Worm (Caenorhabditis elegans): ENCODE measurements around the gene T10F2.2.

T10F2.2 gene

ce11 chrIII:5138940-5139533, 26.1 kb downstream of the T10F2.2 start:
- no peak for TF ChIP-seq hlh-1 (tag; optimal IDR thresholded peaks at IDR 0.05)
- TF ChIP-seq ces-1 (GFP tag; optimal IDR thresholded peaks at IDR 0.05): peak; percentile 89
- TF ChIP-seq nhr-2 (tag; optimal IDR thresholded peaks at IDR 0.05): peak; percentile 52
- TF ChIP-seq pha-4 (tag; optimal IDR thresholded peaks at IDR 0.05): no peak
- no peak for TF ChIP-seq M03D4.4 (tag; optimal IDR thresholded peaks at IDR 0.05)
- TF ChIP-seq nhr-76 (tag; optimal IDR thresholded peaks at IDR 0.05): no peak

ce11 chrIII:5137685-5138084, 27.4 kb downstream of the T10F2.2 start:
- TF ChIP-seq cnd-1 (tag; optimal IDR thresholded peaks at IDR 0.05): no peak
- TF ChIP-seq nhr-12 (tag; optimal IDR thresholded peaks at IDR 0.05): no peak
- no peak for TF ChIP-seq mls-2 (tag; optimal IDR thresholded peaks at IDR 0.05)
- TF ChIP-seq ceh-39 (tag; optimal IDR thresholded peaks at IDR 0.05): no peak
- no peak for TF ChIP-seq sem-2 (GFP tag; optimal IDR thresholded peaks at IDR 0.05)
- no peak for TF ChIP-seq bed-3 (GFP tag; optimal IDR thresholded peaks at IDR 0.05)
- no peak for TF ChIP-seq flh-1 (GFP tag; optimal IDR thresholded peaks at IDR 0.05)
- no peak for TF ChIP-seq ztf-11 (tag; optimal IDR thresholded peaks at IDR 0.05)
- TF ChIP-seq elt-1 (tag; optimal IDR thresholded peaks at IDR 0.05; ENCODE audit: borderline replicate concordance, insufficient read depth): no peak
- TF ChIP-seq nhr-76 (tag; optimal IDR thresholded peaks at IDR 0.05): no peak
- TF ChIP-seq nhr-28 (tag; optimal IDR thresholded peaks at IDR 0.05): no peak
- TF ChIP-seq nhr-237 (tag; optimal IDR thresholded peaks at IDR 0.05): no peak
- TF ChIP-seq unc-39 (tag; optimal IDR thresholded peaks at IDR 0.05): no peak
- TF ChIP-seq lin-32 (GFP tag; optimal IDR thresholded peaks at IDR 0.05): no peak
- TF ChIP-seq nhr-2 (tag; optimal IDR thresholded peaks at IDR 0.05): no peak
- TF ChIP-seq ceh-43 (GFP tag; optimal IDR thresholded peaks at IDR 0.05): no peak
- TF ChIP-seq snpc-4 (tag; optimal IDR thresholded peaks at IDR 0.05): no peak
- TF ChIP-seq ham-2 (GFP tag; optimal IDR thresholded peaks at IDR 0.05): no peak
- TF ChIP-seq zip-8 (tag; optimal IDR thresholded peaks at IDR 0.05): no peak

ce11 chrIII:5137099-5137498, 28.0 kb downstream of the T10F2.2 start:
- no peak for TF ChIP-seq nhr-2 (tag; optimal IDR thresholded peaks at IDR 0.05)
- no peak for TF ChIP-seq sem-2 (GFP tag; optimal IDR thresholded peaks at IDR 0.05)
- no peak for TF ChIP-seq mep-1 (tag; optimal IDR thresholded peaks at IDR 0.05)
- no peak for TF ChIP-seq ham-2 (GFP tag; optimal IDR thresholded peaks at IDR 0.05)
- TF ChIP-seq lsy-2 (tag; optimal IDR thresholded peaks at IDR 0.05): no peak
- no peak for TF ChIP-seq nhr-237 (tag; optimal IDR thresholded peaks at IDR 0.05)
- TF ChIP-seq flh-1 (GFP tag; optimal IDR thresholded peaks at IDR 0.05): no peak
- no peak for TF ChIP-seq nhr-12 (tag; optimal IDR thresholded peaks at IDR 0.05)
- TF ChIP-seq mls-2 (tag; optimal IDR thresholded peaks at IDR 0.05): no peak
- no peak for TF ChIP-seq blmp-1 (tag; optimal IDR thresholded peaks at IDR 0.05)
- TF ChIP-seq ceh-43 (GFP tag; optimal IDR thresholded peaks at IDR 0.05): no peak
- no peak for TF ChIP-seq sptf-1 (tag; optimal IDR thresholded peaks at IDR 0.05)
- TF ChIP-seq unc-62 (GFP tag; optimal IDR thresholded peaks at IDR 0.05): no peak
- no peak for TF ChIP-seq ztf-11 (tag; optimal IDR thresholded peaks at IDR 0.05)
- no peak for TF ChIP-seq snpc-4 (tag; optimal IDR thresholded peaks at IDR 0.05)
- no peak for TF ChIP-seq lin-32 (GFP tag; optimal IDR thresholded peaks at IDR 0.05)
- no peak for TF ChIP-seq lin-13 (tag; optimal IDR thresholded peaks at IDR 0.05)
- no peak for TF ChIP-seq unc-39 (tag; optimal IDR thresholded peaks at IDR 0.05)
- no peak for TF ChIP-seq elt-1 (tag; optimal IDR thresholded peaks at IDR 0.05; ENCODE audit: borderline replicate concordance, insufficient read depth)

- TF ChIP-seq unc-120 (tag; optimal IDR thresholded peaks at IDR 0.05; ENCODE audit: poor library complexity, severe bottlenecking) (peak; percentile 6), pha-4 (tag; optimal IDR thresholded peaks at IDR 0.05) (no peak), ham-2 (GFP tag; optimal IDR thresholded peaks at IDR 0.05) (no peak), lin-13 (tag; optimal IDR thresholded peaks at IDR 0.05) (no peak), unc-62 (GFP tag; optimal IDR thresholded peaks at IDR 0.05) (no peak), mep-1 (tag; optimal IDR thresholded peaks at IDR 0.05) (no peak), unc-39 (tag; optimal IDR thresholded peaks at IDR 0.05) (no peak), bed-3 (GFP tag; optimal IDR thresholded peaks at IDR 0.05) (no peak), nhr-28 (tag; optimal IDR thresholded peaks at IDR 0.05) (no peak), M03D4.4 (tag; optimal IDR thresholded peaks at IDR 0.05) (no peak), zip-8 (tag; optimal IDR thresholded peaks at IDR 0.05) (no peak), ztf-11 (tag; optimal IDR thresholded peaks at IDR 0.05) (no peak), nhr-76 (tag; optimal IDR thresholded peaks at IDR 0.05) (no peak), ceh-39 (tag; optimal IDR thresholded peaks at IDR 0.05) (no peak), lin-32 (GFP tag; optimal IDR thresholded peaks at IDR 0.05) (no peak), snpc-4 (tag; optimal IDR thresholded peaks at IDR 0.05) (no peak), mab-5 (tag; optimal IDR thresholded peaks at IDR 0.05) (no peak), lsy-2 (tag; optimal IDR thresholded peaks at IDR 0.05) (peak; percentile 55)
These were observed 29.0 kb downstream of the T10F2.2 start, which contains the start of gene tbx-2 for ce11 chrIII:5136033-5136597. Gene tbx-2 (minus strand): TSS chrIII:5136296.

All from whole organism, mixed stage, embryonic.